Worm (Caenorhabditis elegans): ENCODE data around the gene F56D5.6.

F56D5.6 gene

ce11 chrIV:9384826-9385225 is 16.9 kb upstream of the F56D5.6 start, which contains the start of gene C10C5.7:
TSS of gene C10C5.7 (plus strand) at chrIV:9385126.
- TF ChIP-seq nhr-90 (tag; optimal IDR thresholded peaks at IDR 0.05; ENCODE audit: poor library complexity) (no peak), efl-1 (optimal IDR thresholded peaks at IDR 0.05) (no peak), efl-1 (GFP tag; optimal IDR thresholded peaks at IDR 0.05 in 1 of 2) (no peak), sup-37 (GFP tag; optimal IDR thresholded peaks at IDR 0.05) (no peak), ama-1 (optimal IDR thresholded peaks at IDR 0.05) (no peak), fos-1 (tag; optimal IDR thresholded peaks at IDR 0.05) (no peak), zag-1 (tag; optimal IDR thresholded peaks at IDR 0.05) (no peak), lin-15B (tag; optimal IDR thresholded peaks at IDR 0.05) (no peak), ceh-90 (tag; optimal IDR thresholded peaks at IDR 0.05) (no peak)

ce11 chrIV:9386038-9386437 is 15.7 kb upstream of the F56D5.6 start, which contains the start of gene daf-15:
TSS of gene daf-15 (plus strand) at chrIV:9386208.
- TF ChIP-seq nhr-20 (tag; optimal IDR thresholded peaks at IDR 0.05) (peak; percentile 48), pax-3 (tag; optimal IDR thresholded peaks at IDR 0.05) (no peak), sup-37 (GFP tag; optimal IDR thresholded peaks at IDR 0.05) (no peak), hpl-2 (GFP tag; optimal IDR thresholded peaks at IDR 0.05) (no peak), ztf-11 (tag; optimal IDR thresholded peaks at IDR 0.05) (no peak), isw-1 (GFP tag; IDR thresholded peaks at IDR 0.05) (peak; percentile 10; the same call in 1 of the 2 replicates), dpl-1 (GFP tag; optimal IDR thresholded peaks at IDR 0.05) (peak; percentile 90 to 96 (median 96)), efl-1 (optimal IDR thresholded peaks at IDR 0.05) (peak; percentile 83 to 97), efl-1 (GFP tag; optimal IDR thresholded peaks at IDR 0.05 in 1 of 2) (peak; percentile 97 to 100), ztf-4 (tag; optimal IDR thresholded peaks at IDR 0.05) (no peak), elt-3 (tag; optimal IDR thresholded peaks at IDR 0.05) (peak in 2 of 6 experiments; percentile 9 to 30), unc-98 (GFP tag; IDR thresholded peaks at IDR 0.05) (no peak), ama-1 (optimal IDR thresholded peaks at IDR 0.05) (no peak), ets-5 (GFP tag; IDR thresholded peaks at IDR 0.05) (no peak), rnt-1 (tag; optimal IDR thresholded peaks at IDR 0.05) (peak; percentile 64), lsy-2 (tag; optimal IDR thresholded peaks at IDR 0.05) (peak in 1 of 2 experiments; percentile 83), nhr-11 (tag; optimal IDR thresholded peaks at IDR 0.05) (no peak), unc-62 (GFP tag; optimal IDR thresholded peaks at IDR 0.05) (no peak), mdl-1 (tag; optimal IDR thresholded peaks at IDR 0.05) (peak in 1 of 2 experiments; percentile 50), nhr-12 (tag; optimal IDR thresholded peaks at IDR 0.05) (no peak), nhr-71 (tag; optimal IDR thresholded peaks at IDR 0.05) (peak; percentile 72), hlh-17 (GFP tag; optimal IDR thresholded peaks at IDR 0.05; ENCODE audit: borderline replicate concordance) (no peak), tbx-2 (tag; optimal IDR thresholded peaks at IDR 0.05) (peak; percentile 59), vab-15 (tag; optimal IDR thresholded peaks at IDR 0.05) (no peak), lin-15B (tag; optimal IDR thresholded peaks at IDR 0.05) (peak; percentile 13), alr-1 (tag; optimal IDR thresholded peaks at IDR 0.05; ENCODE audit: borderline replicate concordance) (no peak), snu-23 (GFP tag; optimal IDR thresholded peaks at IDR 0.05) (peak; percentile 69), fkh-4 (tag; optimal IDR thresholded peaks at IDR 0.05; ENCODE audit: borderline replicate concordance) (no peak), sox-4 (tag; optimal IDR thresholded peaks at IDR 0.05) (no peak), snpc-4 (tag; optimal IDR thresholded peaks at IDR 0.05) (peak; percentile 23), ceh-82 (tag; optimal IDR thresholded peaks at IDR 0.05) (peak in 2 of 3 experiments; percentile 20 to 78), nhr-77 (tag; optimal IDR thresholded peaks at IDR 0.05) (peak; percentile 13), unc-86 (tag; optimal IDR thresholded peaks at IDR 0.05) (peak; percentile 41), swsn-7 (tag; optimal IDR thresholded peaks at IDR 0.05) (peak; percentile 45), tlp-1 (tag; optimal IDR thresholded peaks at IDR 0.05) (no peak), xbp-1 (tag; optimal IDR thresholded peaks at IDR 0.05) (peak; percentile 68), grh-1 (GFP tag; IDR thresholded peaks at IDR 0.05) (0 out of 2 replicates have a peak, but pooled peaks have one; percentile 6), jun-1 (tag; optimal IDR thresholded peaks at IDR 0.05) (no peak), skn-1 (tag; optimal IDR thresholded peaks at IDR 0.05) (peak; percentile 65), nhr-28 (tag; optimal IDR thresholded peaks at IDR 0.05) (no peak), efl-3 (GFP tag; optimal IDR thresholded peaks at IDR 0.05) (no peak), nhr-237 (tag; optimal IDR thresholded peaks at IDR 0.05) (no peak), nhr-47 (tag; optimal IDR thresholded peaks at IDR 0.05) (peak; percentile 67), dsc-1 (tag; optimal IDR thresholded peaks at IDR 0.05) (peak; percentile 35), C04F5.9 (tag; optimal IDR thresholded peaks at IDR 0.05) (no peak), zag-1 (tag; optimal IDR thresholded peaks at IDR 0.05) (no peak), nhr-90 (tag; optimal IDR thresholded peaks at IDR 0.05; ENCODE audit: poor library complexity) (peak; percentile 28), fkh-10 (GFP tag; optimal IDR thresholded peaks at IDR 0.05) (no peak), ceh-90 (tag; optimal IDR thresholded peaks at IDR 0.05) (no peak)

Measured in whole organism, L1 larva.